Fruit fly (Drosophila melanogaster) whole organism, prepupa: ENCODE results near the gene Dnaaf5.

ENCODE experiments used
- CG10631 ChIP-seq: fragments of 200-800 bp; sonication (Bioruptor generic); optimal IDR thresholded peaks from 2 replicates; lab custom pipeline; 2016; ENCODE audit warnings: missing biosample characterization, missing genetic modification characterization
- CG10669 ChIP-seq: fragments of 200-800 bp; sonication (Bioruptor generic); optimal IDR thresholded peaks from 3 replicates; lab custom pipeline; 2018; ENCODE audit warnings: missing biosample characterization, mild to moderate bottlenecking, missing genetic modification characterization, moderate library complexity
- CG11294 ChIP-seq: fragments of 200-800 bp; sonication (Bioruptor generic); IDR thresholded peaks from 2 replicates; pipeline ENCODE4 v1.3.6; 2022; ENCODE audit warnings: missing biosample characterization, missing genetic modification characterization
- CG11762 ChIP-seq: fragments of 200-800 bp; sonication (Bioruptor generic); optimal IDR thresholded peaks from 3 replicates; lab custom pipeline; 2016; ENCODE audit warnings: missing biosample characterization, missing genetic modification characterization; ENCODE audit not compliant: insufficient read depth
- CG11902 ChIP-seq: fragments of 200-800 bp; sonication (Bioruptor generic); optimal IDR thresholded peaks from 3 replicates; lab custom pipeline; 2016; ENCODE audit warnings: missing biosample characterization, missing genetic modification characterization
- CG15336 ChIP-seq: fragments of 200-800 bp; sonication (Bioruptor generic); IDR thresholded peaks from 2 replicates; pipeline ENCODE4 v1.3.6; 2022; ENCODE audit warnings: missing biosample characterization, missing genetic modification characterization
- CG1621 ChIP-seq: fragments of 200-800 bp; sonication (Bioruptor generic); optimal IDR thresholded peaks from 3 replicates; lab custom pipeline; 2018; ENCODE audit warnings: missing biosample characterization, mild to moderate bottlenecking, missing genetic modification characterization
- CG16779 ChIP-seq: fragments of 200-800 bp; sonication (Bioruptor generic); optimal IDR thresholded peaks from 3 replicates; lab custom pipeline; 2017; ENCODE audit warnings: missing biosample characterization, mild to moderate bottlenecking, missing genetic modification characterization
- CG3032 ChIP-seq: fragments of 200-800 bp; optimal IDR thresholded peaks from 2 replicates; lab custom pipeline; 2019; ENCODE audit warnings: missing biosample characterization, mild to moderate bottlenecking, missing genetic modification characterization, moderate library complexity
- CG31627 ChIP-seq: fragments of 200-800 bp; sonication (Bioruptor generic); optimal IDR thresholded peaks from 3 replicates; lab custom pipeline; 2016; ENCODE audit warnings: missing biosample characterization, missing genetic modification characterization
- CG32006 ChIP-seq: fragments of 200-800 bp; sonication (Bioruptor generic); optimal IDR thresholded peaks from 3 replicates; lab custom pipeline; 2017; ENCODE audit warnings: missing biosample characterization, mild to moderate bottlenecking, missing genetic modification characterization
- CG34406 ChIP-seq: fragments of 200-800 bp; sonication (Bioruptor generic); optimal IDR thresholded peaks from 3 replicates; lab custom pipeline; 2016; ENCODE audit warnings: missing biosample characterization, missing genetic modification characterization
- CG3919 ChIP-seq: fragments of 200-800 bp; sonication (Bioruptor generic); optimal IDR thresholded peaks from 3 replicates; lab custom pipeline; 2016; ENCODE audit warnings: missing biosample characterization, missing genetic modification characterization
- CG4318 ChIP-seq: fragments of 200-800 bp; sonication (Bioruptor generic); optimal IDR thresholded peaks from 3 replicates; lab custom pipeline; 2017; ENCODE audit warnings: missing biosample characterization, mild to moderate bottlenecking, missing genetic modification characterization
- CG6163 ChIP-seq: fragments of 200-800 bp; sonication (Bioruptor generic); IDR thresholded peaks from 3 replicates; pipeline ENCODE4 v1.3.6; 2022; ENCODE audit warnings: missing biosample characterization, missing genetic modification characterization
- CG6276 ChIP-seq: fragments of 200-800 bp; sonication (Bioruptor generic); optimal IDR thresholded peaks from 2 replicates; lab custom pipeline; 2017; ENCODE audit warnings: missing biosample characterization, mild to moderate bottlenecking, missing genetic modification characterization
- CG6792 ChIP-seq: fragments of 200-800 bp; sonication (Bioruptor generic); optimal IDR thresholded peaks from 3 replicates; lab custom pipeline; 2016; ENCODE audit warnings: missing biosample characterization, missing genetic modification characterization
- CG6854 ChIP-seq: fragments of 200-800 bp; sonication (Bioruptor generic); optimal IDR thresholded peaks from 2 replicates; lab custom pipeline; 2017; ENCODE audit warnings: missing biosample characterization, mild to moderate bottlenecking, missing genetic modification characterization
- CG8119 ChIP-seq: fragments of 200-800 bp; sonication (Bioruptor generic); IDR thresholded peaks from 3 replicates; pipeline ENCODE4 v1.3.6; 2022; ENCODE audit warnings: missing biosample characterization, missing genetic modification characterization
- CG8632 ChIP-seq: fragments of 200-800 bp; sonication (Bioruptor generic); optimal IDR thresholded peaks from 3 replicates; lab custom pipeline; 2016; ENCODE audit warnings: missing biosample characterization, missing genetic modification characterization
- CG9139 ChIP-seq: fragments of 200-800 bp; sonication (Bioruptor generic); optimal IDR thresholded peaks from 3 replicates; lab custom pipeline; 2017; ENCODE audit warnings: missing biosample characterization, mild to moderate bottlenecking, missing genetic modification characterization
- Eip75B ChIP-seq: fragments of 200-800 bp; sonication (Bioruptor generic); optimal IDR thresholded peaks from 3 replicates; lab custom pipeline; 2016; ENCODE audit warnings: missing biosample characterization, missing genetic modification characterization
- Eip93F ChIP-seq: fragments of 200-800 bp; sonication (Bioruptor generic); optimal IDR thresholded peaks from 2 replicates; lab custom pipeline; 2016; ENCODE audit warnings: missing biosample characterization, mild to moderate bottlenecking, missing genetic modification characterization
- Ets21C ChIP-seq: fragments of 200-800 bp; sonication (Bioruptor generic); optimal IDR thresholded peaks from 3 replicates; lab custom pipeline; 2016; ENCODE audit warnings: missing biosample characterization, missing genetic modification characterization
- Ets96B ChIP-seq: fragments of 200-800 bp; optimal IDR thresholded peaks from 2 replicates; lab custom pipeline; 2019; ENCODE audit warnings: missing biosample characterization, mild to moderate bottlenecking, missing genetic modification characterization, moderate library complexity
- Gug ChIP-seq: fragments of 200-800 bp; sonication (Bioruptor generic); IDR thresholded peaks from 2 replicates; pipeline ENCODE4 v1.3.6; 2022; ENCODE audit warnings: missing biosample characterization, missing genetic modification characterization
- Hr38 ChIP-seq: sonication (Bioruptor generic); optimal IDR thresholded peaks from 2 replicates; lab custom pipeline; 2016; ENCODE audit warnings: missing biosample characterization, missing genetic modification characterization
- Hr39 ChIP-seq: fragments of 200-800 bp; sonication (Bioruptor generic); optimal IDR thresholded peaks from 2 replicates; lab custom pipeline; 2016; ENCODE audit warnings: missing biosample characterization, missing genetic modification characterization
- Hr4 ChIP-seq: fragments of 200-800 bp; sonication (Bioruptor generic); optimal IDR thresholded peaks from 3 replicates; lab custom pipeline; 2016; ENCODE audit warnings: missing biosample characterization, missing genetic modification characterization
- Lpt ChIP-seq: fragments of 200-800 bp; sonication (Bioruptor generic); optimal IDR thresholded peaks from 3 replicates; lab custom pipeline; 2016; ENCODE audit warnings: missing biosample characterization, missing genetic modification characterization
- OdsH ChIP-seq: fragments of 200-800 bp; sonication (Bioruptor generic); optimal IDR thresholded peaks from 3 replicates; lab custom pipeline; 2016; ENCODE audit warnings: missing biosample characterization, missing genetic modification characterization
- Smox ChIP-seq: fragments of 200-800 bp; sonication (Bioruptor generic); optimal IDR thresholded peaks from 3 replicates; lab custom pipeline; 2016; ENCODE audit warnings: missing biosample characterization, missing genetic modification characterization
- Sox102F ChIP-seq: fragments of 200-800 bp; sonication (Bioruptor generic); optimal IDR thresholded peaks from 2 replicates; lab custom pipeline; 2016; ENCODE audit warnings: missing biosample characterization, mild to moderate bottlenecking, missing genetic modification characterization
- Sox14 ChIP-seq: fragments of 200-800 bp; sonication (Bioruptor generic); optimal IDR thresholded peaks from 3 replicates; lab custom pipeline; 2016; ENCODE audit warnings: missing biosample characterization, missing genetic modification characterization
- achi ChIP-seq: fragments of 200-800 bp; sonication (Bioruptor generic); optimal IDR thresholded peaks from 3 replicates; lab custom pipeline; 2016; ENCODE audit warnings: missing biosample characterization, missing genetic modification characterization
- acj6 ChIP-seq: fragments of 200-800 bp; sonication (Bioruptor generic); optimal IDR thresholded peaks from 3 replicates; lab custom pipeline; 2016; ENCODE audit warnings: missing biosample characterization, missing genetic modification characterization
- cyc ChIP-seq: fragments of 200-800 bp; sonication (Bioruptor generic); optimal IDR thresholded peaks from 3 replicates; lab custom pipeline; 2016; ENCODE audit warnings: missing biosample characterization, missing genetic modification characterization
- dac ChIP-seq: fragments of 200-800 bp; sonication (Bioruptor generic); optimal IDR thresholded peaks from 2 replicates; lab custom pipeline; 2017; ENCODE audit warnings: missing biosample characterization, mild to moderate bottlenecking, missing genetic modification characterization
- dsx ChIP-seq: fragments of 200-800 bp; optimal IDR thresholded peaks from 3 replicates; lab custom pipeline; 2019; ENCODE audit warnings: missing biosample characterization, mild to moderate bottlenecking, missing genetic modification characterization, moderate library complexity; ENCODE audit not compliant: poor library complexity, severe bottlenecking
- eg ChIP-seq: fragments of 200-800 bp; sonication (Bioruptor generic); IDR thresholded peaks from 3 replicates; pipeline ENCODE4 v1.3.6; 2022; ENCODE audit warnings: missing biosample characterization, missing genetic modification characterization
- esn ChIP-seq: fragments of 200-800 bp; sonication (Bioruptor generic); optimal IDR thresholded peaks from 2 replicates; lab custom pipeline; 2016; ENCODE audit warnings: missing biosample characterization, mild to moderate bottlenecking, missing genetic modification characterization, moderate library complexity
- fd59A ChIP-seq: fragments of 200-800 bp; sonication (Bioruptor generic); optimal IDR thresholded peaks from 2 replicates; lab custom pipeline; 2017; ENCODE audit warnings: missing biosample characterization, mild to moderate bottlenecking, missing genetic modification characterization, missing genetic modification reagents
- fd85E ChIP-seq: fragments of 200-800 bp; sonication (Bioruptor generic); optimal IDR thresholded peaks from 3 replicates; lab custom pipeline; 2016; ENCODE audit warnings: missing biosample characterization, missing genetic modification characterization
- fkh ChIP-seq: fragments of 200-800 bp; sonication (Bioruptor generic); optimal IDR thresholded peaks from 3 replicates; lab custom pipeline; 2017; ENCODE audit warnings: missing biosample characterization, mild to moderate bottlenecking, missing genetic modification characterization, moderate library complexity
- net ChIP-seq: fragments of 200-800 bp; sonication (Bioruptor generic); optimal IDR thresholded peaks from 3 replicates; lab custom pipeline; 2016; ENCODE audit warnings: missing biosample characterization, missing genetic modification characterization
- pdm3 ChIP-seq: fragments of 200-800 bp; sonication (Bioruptor generic); optimal IDR thresholded peaks from 3 replicates; lab custom pipeline; 2016; ENCODE audit warnings: missing biosample characterization, missing genetic modification characterization
- salr ChIP-seq, 2 experiments: fragments of 200-800 bp; sonication (Bioruptor generic); optimal IDR thresholded peaks; 3 replicates each; lab custom pipeline; 2016 to 2018; ENCODE audit warnings: missing biosample characterization in 2 of 2, missing genetic modification characterization in 2 of 2, mild to moderate bottlenecking in 1 of 2
- spab ChIP-seq: fragments of 200-800 bp; sonication (Bioruptor generic); optimal IDR thresholded peaks from 2 replicates; lab custom pipeline; 2017; ENCODE audit warnings: missing biosample characterization, mild to moderate bottlenecking, missing genetic modification characterization, missing genetic modification reagents
- ss ChIP-seq, 2 experiments: fragments of 200-800 bp; sonication (Bioruptor generic); optimal IDR thresholded peaks; 2 replicates in 1 of 2; 3 replicates in 1 of 2; lab custom pipeline; 2017 to 2018; ENCODE audit warnings: mild to moderate bottlenecking in 2 of 2, missing biosample characterization in 2 of 2, missing genetic modification characterization in 2 of 2, moderate library complexity in 1 of 2
- svp ChIP-seq: fragments of 200-800 bp; sonication (Bioruptor generic); peaks from one replicate; lab custom pipeline; 2016; ENCODE audit warnings: missing biosample characterization, missing genetic modification characterization
- topi ChIP-seq: fragments of 200-800 bp; sonication (Bioruptor generic); optimal IDR thresholded peaks from 3 replicates; lab custom pipeline; 2016; ENCODE audit warnings: missing biosample characterization, missing genetic modification characterization
- vri ChIP-seq: fragments of 200-800 bp; sonication (Bioruptor generic); optimal IDR thresholded peaks from 3 replicates; lab custom pipeline; 2016; ENCODE audit warnings: missing biosample characterization, mild to moderate bottlenecking, missing genetic modification characterization

The Dnaaf5 gene

DNA sequence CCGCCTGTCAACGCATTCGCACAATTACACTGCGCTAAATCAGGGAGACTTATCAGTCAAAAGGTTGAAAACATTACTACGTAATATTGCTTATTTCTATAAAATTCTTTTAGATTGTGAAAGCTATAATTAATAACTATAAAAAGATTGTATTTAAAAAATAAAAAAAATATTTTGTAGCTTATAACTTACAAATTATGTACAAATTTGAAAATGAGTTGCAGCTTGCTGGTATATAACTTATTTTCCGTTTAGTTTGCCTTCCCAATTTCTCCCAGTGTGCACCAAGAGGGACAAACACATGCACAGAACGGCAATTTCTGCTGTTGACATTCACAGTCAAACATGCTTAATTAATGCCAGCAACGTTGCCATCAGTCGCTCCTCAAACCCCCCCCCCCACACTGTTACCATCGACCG is 7.8 kb downstream of the Dnaaf5 start:
- peak; percentile 92 for TF ChIP-seq CG10669 (GFP tag; lab: Kevin White, UChicago)
- peak; percentile 75 for TF ChIP-seq Eip75B (GFP tag; lab: Kevin White, UChicago)
- peak; percentile 89 for TF ChIP-seq OdsH (GFP tag; lab: Kevin White, UChicago)
- TF ChIP-seq vri (GFP tag; lab: Kevin White, UChicago) = peak; percentile 28
- TF ChIP-seq CG11902 (GFP tag; lab: Kevin White, UChicago) = peak; percentile 81
- no peak for TF ChIP-seq Hr38 (GFP tag; lab: Kevin White, UChicago)
- TF ChIP-seq fkh (GFP tag; lab: Kevin White, UChicago) = no peak
- TF ChIP-seq net (GFP tag; lab: Kevin White, UChicago) = peak; percentile 80
- TF ChIP-seq spab (GFP tag; lab: Kevin White, UChicago) = peak; percentile 92
- peak; percentile 89 for TF ChIP-seq CG8119
- TF ChIP-seq CG6854 (GFP tag; lab: Kevin White, UChicago) = peak; percentile 88
- peak; percentile 87 for TF ChIP-seq CG6276 (GFP tag; lab: Kevin White, UChicago)
- peak; percentile 89 for TF ChIP-seq CG15336 (GFP tag; lab: Robert Waterston, UW)
- TF ChIP-seq Ets96B (tag; lab: Kevin White, UChicago) = peak; percentile 73
- TF ChIP-seq svp (GFP tag; lab: Kevin White, UChicago) = peak; percentile 87
- TF ChIP-seq ss (GFP tag; optimal IDR thresholded peaks at IDR 0.05; lab: Kevin White, UChicago) = peak; percentile 69 to 90
- TF ChIP-seq Lpt (GFP tag; lab: Kevin White, UChicago) = peak; percentile 84
- TF ChIP-seq CG6792 (GFP tag; lab: Kevin White, UChicago) = peak; percentile 90
- peak; percentile 72 for TF ChIP-seq fd85E
- peak; percentile 77 for TF ChIP-seq topi (GFP tag; lab: Kevin White, UChicago)
- TF ChIP-seq CG3032 (tag; lab: Kevin White, UChicago) = peak; percentile 95
- peak; percentile 84 for TF ChIP-seq eg (GFP tag; lab: Robert Waterston, UW)
- TF ChIP-seq Sox14 (GFP tag; lab: Kevin White, UChicago) = peak; percentile 63
- peak; percentile 88 for TF ChIP-seq CG10631 (GFP tag; lab: Kevin White, UChicago)
- TF ChIP-seq Ets21C = peak; percentile 56
- peak; percentile 71 for TF ChIP-seq fd59A (GFP tag; lab: Kevin White, UChicago)
- peak; percentile 77 for TF ChIP-seq dac (GFP tag; lab: Kevin White, UChicago)
- peak; percentile 80 for TF ChIP-seq CG4318
- peak; percentile 83 for TF ChIP-seq cyc (GFP tag; lab: Kevin White, UChicago)
- TF ChIP-seq pdm3 (GFP tag; lab: Kevin White, UChicago) = peak; percentile 56
- peak; percentile 52 to 73 for TF ChIP-seq salr (GFP tag; optimal IDR thresholded peaks at IDR 0.05; lab: Kevin White, UChicago)
- TF ChIP-seq CG11294 (GFP tag; lab: Robert Waterston, UW) = peak; percentile 60; the same call in 1 of the 2 replicates
- TF ChIP-seq Hr39 (GFP tag; lab: Kevin White, UChicago) = peak; percentile 52
- TF ChIP-seq dsx (GFP tag; lab: Kevin White, UChicago) = peak; percentile 82
- TF ChIP-seq CG6163 (GFP tag; lab: Robert Waterston, UW) = peak; percentile 81
- TF ChIP-seq CG32006 (GFP tag; lab: Kevin White, UChicago) = peak; percentile 91
- TF ChIP-seq CG31627 = peak; percentile 64
- peak; percentile 91 for TF ChIP-seq CG3919 (GFP tag; lab: Kevin White, UChicago)
- peak; percentile 88 for TF ChIP-seq acj6 (GFP tag; lab: Kevin White, UChicago)
- peak; percentile 66 for TF ChIP-seq Smox (GFP tag; lab: Kevin White, UChicago)
- TF ChIP-seq CG8632 (GFP tag; lab: Kevin White, UChicago) = peak; percentile 88
- TF ChIP-seq CG1621 (tag; lab: Kevin White, UChicago) = peak; percentile 73
- peak; percentile 83 for TF ChIP-seq esn (GFP tag; lab: Kevin White, UChicago)
- TF ChIP-seq CG9139 (GFP tag; lab: Kevin White, UChicago) = peak; percentile 84
- TF ChIP-seq Eip93F (GFP tag; lab: Kevin White, UChicago) = no peak
- peak; percentile 89 for TF ChIP-seq CG34406 (GFP tag; lab: Kevin White, UChicago)
- peak; percentile 87 for TF ChIP-seq achi (GFP tag; lab: Kevin White, UChicago)
- TF ChIP-seq CG16779 (tag; lab: Kevin White, UChicago) = peak; percentile 79
- peak; percentile 61 for TF ChIP-seq Sox102F (GFP tag; lab: Kevin White, UChicago)
- TF ChIP-seq Gug (GFP tag; lab: Robert Waterston, UW) = peak; percentile 83
- TF ChIP-seq CG11762 (GFP tag; lab: Kevin White, UChicago) = peak; percentile 85
- peak; percentile 71 for TF ChIP-seq Hr4 (GFP tag; lab: Kevin White, UChicago)
